Fruit fly (Drosophila melanogaster) whole organism, embryonic: ENCODE data around the gene CG9628.
A peak's percentile ranks its signal among the peaks of the same experiment; 100 is the strongest.

Experiments
- Atf6 ChIP-seq: fragments of 200-800 bp; sonication (Bioruptor generic); IDR thresholded peaks from 2 replicates; pipeline ENCODE4 v1.3.6; 2022; ENCODE audit warnings: missing biosample characterization, missing genetic modification characterization
- C15 ChIP-seq: fragments of 200-800 bp; sonication (Bioruptor generic); IDR thresholded peaks from 3 replicates; pipeline ENCODE4 v1.3.6; 2022; ENCODE audit warnings: missing biosample characterization, missing genetic modification characterization
- CG10274 ChIP-seq: fragments of 200-800 bp; sonication (Bioruptor generic); optimal IDR thresholded peaks from 3 replicates; lab custom pipeline; 2017; ENCODE audit warnings: missing biosample characterization, mild to moderate bottlenecking, missing genetic modification characterization
- CG10321 ChIP-seq: fragments of 200-800 bp; sonication (Bioruptor generic); IDR thresholded peaks from 2 replicates; pipeline ENCODE4 v1.3.6; 2022; ENCODE audit warnings: missing biosample characterization, missing genetic modification characterization
- CG10366 ChIP-seq: fragments of 200-800 bp; sonication (Bioruptor generic); IDR thresholded peaks from 2 replicates; pipeline ENCODE4 v1.3.6; 2022; ENCODE audit warnings: missing biosample characterization, missing genetic modification characterization
- CG11504 ChIP-seq: fragments of 200-800 bp; sonication (Bioruptor generic); optimal IDR thresholded peaks from 3 replicates; lab custom pipeline; 2019; ENCODE audit warnings: missing biosample characterization, mild to moderate bottlenecking, missing genetic modification characterization, moderate library complexity
- CG12236 ChIP-seq: fragments of 200-800 bp; sonication (Bioruptor generic); optimal IDR thresholded peaks from 2 replicates; lab custom pipeline; 2016; ENCODE audit warnings: missing biosample characterization, missing genetic modification characterization
- CG13287 ChIP-seq: fragments of 200-800 bp; sonication (Bioruptor generic); IDR thresholded peaks from 2 replicates; pipeline ENCODE4 v1.3.6; 2022; ENCODE audit warnings: missing biosample characterization, missing genetic modification characterization; ENCODE audit not compliant: partially characterized antibody
- CG13624 ChIP-seq: fragments of 200-800 bp; sonication (Bioruptor generic); optimal IDR thresholded peaks from 2 replicates; lab custom pipeline; 2016; ENCODE audit warnings: missing biosample characterization, missing genetic modification characterization
- CG14710 ChIP-seq: fragments of 200-800 bp; sonication (Bioruptor generic); optimal IDR thresholded peaks from 3 replicates; lab custom pipeline; 2019; ENCODE audit warnings: missing biosample characterization, mild to moderate bottlenecking, missing genetic modification characterization, moderate library complexity
- CG1529 ChIP-seq: fragments of 200-800 bp; sonication (Bioruptor generic); optimal IDR thresholded peaks from 3 replicates; lab custom pipeline; 2018; ENCODE audit warnings: missing biosample characterization, missing genetic modification characterization
- CG15514 ChIP-seq: fragments of 200-800 bp; sonication (Bioruptor generic); optimal IDR thresholded peaks from 3 replicates; lab custom pipeline; 2017; ENCODE audit warnings: missing biosample characterization, missing genetic modification characterization, mild to moderate bottlenecking, moderate library complexity, missing genetic modification reagents
- CG16863 ChIP-seq: fragments of 200-800 bp; sonication (Bioruptor generic); optimal IDR thresholded peaks from 3 replicates; lab custom pipeline; 2016; ENCODE audit warnings: missing biosample characterization, missing genetic modification characterization
- CG1832 ChIP-seq: fragments of 200-800 bp; sonication (Bioruptor generic); optimal IDR thresholded peaks from 2 replicates; lab custom pipeline; 2017; ENCODE audit warnings: missing biosample characterization, mild to moderate bottlenecking, missing genetic modification characterization, inconsistent platforms
- CG2202 ChIP-seq: fragments of 200-800 bp; sonication (Bioruptor generic); optimal IDR thresholded peaks from 2 replicates; lab custom pipeline; 2018; ENCODE audit warnings: missing biosample characterization, mild to moderate bottlenecking, missing genetic modification characterization
- CG31224 ChIP-seq: fragments of 200-800 bp; sonication (Bioruptor generic); IDR thresholded peaks from 2 replicates; pipeline ENCODE4 v1.3.6; 2022; ENCODE audit warnings: missing biosample characterization, missing genetic modification characterization
- CoRest ChIP-seq: fragments of 200-800 bp; sonication (Bioruptor generic); optimal IDR thresholded peaks from 3 replicates; lab custom pipeline; 2018; ENCODE audit warnings: missing biosample characterization, mild to moderate bottlenecking, missing genetic modification characterization, moderate library complexity
- Deaf1 ChIP-seq: fragments of 200-800 bp; optimal IDR thresholded peaks from 3 replicates; lab custom pipeline; 2019; ENCODE audit warnings: missing biosample characterization, mild to moderate bottlenecking, missing genetic modification characterization, moderate library complexity
- Dek ChIP-seq: fragments of 200-800 bp; sonication (Bioruptor generic); optimal IDR thresholded peaks from 3 replicates; lab custom pipeline; 2019; ENCODE audit warnings: missing biosample characterization, mild to moderate bottlenecking, missing genetic modification characterization, moderate library complexity
- Ets97D ChIP-seq: fragments of 200-800 bp; sonication (Bioruptor generic); optimal IDR thresholded peaks from 3 replicates; lab custom pipeline; 2016; ENCODE audit warnings: missing biosample characterization, missing genetic modification characterization
- Jarid2 ChIP-seq: fragments of 200-800 bp; sonication (Bioruptor generic); optimal IDR thresholded peaks from 3 replicates; lab custom pipeline; 2017; ENCODE audit warnings: mild to moderate bottlenecking, missing biosample characterization, missing genetic modification reagents, missing genetic modification characterization
- Nf-YB ChIP-seq: fragments of 200-800 bp; sonication (Bioruptor generic); optimal IDR thresholded peaks from 3 replicates; lab custom pipeline; 2019; ENCODE audit warnings: missing biosample characterization, mild to moderate bottlenecking, missing genetic modification characterization, moderate library complexity
- Nf-YC ChIP-seq: fragments of 200-800 bp; optimal IDR thresholded peaks from 3 replicates; lab custom pipeline; 2019; ENCODE audit warnings: missing biosample characterization, mild to moderate bottlenecking, missing genetic modification characterization, moderate library complexity
- Stat92E ChIP-seq, 3 experiments: fragments of >200 bp in 2 of 3; fragments of 200-800 bp in 1 of 3; sonication (Bioruptor generic) in 1 of 3; optimal IDR thresholded peaks; 2 replicates each; lab custom pipeline; 2017 to 2019; ENCODE audit warnings: missing biosample characterization in 3 of 3, missing genetic modification characterization in 3 of 3, mild to moderate bottlenecking in 1 of 3, moderate library complexity in 1 of 3
- Taf1 ChIP-seq: fragments of 200-800 bp; sonication (Bioruptor generic); IDR thresholded peaks from 2 replicates; pipeline ENCODE4 v1.3.6; 2022; ENCODE audit warnings: missing biosample characterization, missing genetic modification characterization
- abd-A ChIP-seq: fragments of 200-800 bp; sonication (Bioruptor generic); optimal IDR thresholded peaks from 3 replicates; lab custom pipeline; 2019; ENCODE audit warnings: missing biosample characterization, mild to moderate bottlenecking, missing genetic modification characterization, moderate library complexity
- bbx ChIP-seq: fragments of 200-800 bp; sonication (Bioruptor generic); IDR thresholded peaks from 2 replicates; pipeline ENCODE4 v1.3.6; 2022; ENCODE audit warnings: missing biosample characterization, missing genetic modification characterization; ENCODE audit not compliant: partially characterized antibody
- caup ChIP-seq: fragments of 200-800 bp; sonication (Bioruptor generic); optimal IDR thresholded peaks from 3 replicates; lab custom pipeline; 2017; ENCODE audit warnings: missing biosample characterization, mild to moderate bottlenecking, missing genetic modification characterization, moderate library complexity; ENCODE audit not compliant: severe bottlenecking
- ems ChIP-seq: fragments of 200-800 bp; sonication (Bioruptor generic); optimal IDR thresholded peaks from 3 replicates; lab custom pipeline; 2016; ENCODE audit warnings: missing biosample characterization, missing genetic modification characterization
- ewg ChIP-seq: fragments of 200-800 bp; sonication (Bioruptor generic); optimal IDR thresholded peaks from 3 replicates; lab custom pipeline; 2017; ENCODE audit warnings: mild to moderate bottlenecking, missing biosample characterization, missing genetic modification reagents, missing genetic modification characterization
- kni ChIP-seq: fragments of 200-800 bp; sonication (Bioruptor generic); optimal IDR thresholded peaks from 3 replicates; lab custom pipeline; 2017; ENCODE audit warnings: mild to moderate bottlenecking, missing biosample characterization, missing genetic modification reagents, missing genetic modification characterization
- knrl ChIP-seq: fragments of 200-800 bp; sonication (Bioruptor generic); IDR thresholded peaks from 3 replicates; pipeline ENCODE4 v1.3.6; 2022; ENCODE audit warnings: missing biosample characterization, missing genetic modification characterization; ENCODE audit not compliant: partially characterized antibody
- lmd ChIP-seq: fragments of 200-800 bp; sonication (Bioruptor generic); IDR thresholded peaks from 2 replicates; pipeline ENCODE4 v1.3.6; 2022; ENCODE audit warnings: missing biosample characterization, missing genetic modification characterization
- nerfin-1 ChIP-seq: fragments of 200-800 bp; sonication (Bioruptor generic); optimal IDR thresholded peaks from 3 replicates; lab custom pipeline; 2019; ENCODE audit warnings: missing biosample characterization, mild to moderate bottlenecking, missing genetic modification characterization, moderate library complexity
- onecut ChIP-seq: fragments of 200-800 bp; sonication (Bioruptor generic); IDR thresholded peaks from 2 replicates; pipeline ENCODE4 v1.3.6; 2022; ENCODE audit warnings: missing biosample characterization, missing genetic modification characterization
- pfk ChIP-seq: fragments of 200-800 bp; sonication (Bioruptor generic); optimal IDR thresholded peaks from 2 replicates; lab custom pipeline; 2018; ENCODE audit warnings: missing biosample characterization, mild to moderate bottlenecking, missing genetic modification characterization, moderate library complexity
- ranshi ChIP-seq: fragments of 200-800 bp; sonication (Bioruptor generic); IDR thresholded peaks from 2 replicates; pipeline ENCODE4 v1.3.6; 2022; ENCODE audit warnings: missing biosample characterization, missing genetic modification characterization
- sens ChIP-seq: fragments of 200-800 bp; sonication (Bioruptor generic); peaks from one replicate; lab custom pipeline; 2016; ENCODE audit warnings: missing biosample characterization, missing genetic modification characterization
- seq ChIP-seq: fragments of 200-800 bp; sonication (Bioruptor generic); IDR thresholded peaks from 2 replicates; pipeline ENCODE4 v1.3.6; 2022; ENCODE audit warnings: missing biosample characterization, missing genetic modification characterization
- sug ChIP-seq: fragments of 200-800 bp; optimal IDR thresholded peaks from 2 replicates; lab custom pipeline; 2019; ENCODE audit warnings: missing biosample characterization, mild to moderate bottlenecking, missing genetic modification characterization, moderate library complexity
- twi ChIP-seq: fragments of 200-800 bp; optimal IDR thresholded peaks from 2 replicates; lab custom pipeline; 2019; ENCODE audit warnings: missing biosample characterization, mild to moderate bottlenecking, missing genetic modification characterization, moderate library complexity
- vvl ChIP-seq: fragments of 200-800 bp; sonication (Bioruptor generic); IDR thresholded peaks from 2 replicates; pipeline ENCODE4 v1.3.6; 2022; ENCODE audit warnings: missing biosample characterization, missing genetic modification characterization
- wdn ChIP-seq: fragments of 200-800 bp; sonication (Bioruptor generic); IDR thresholded peaks from 2 replicates; pipeline ENCODE4 v1.3.6; 2022; ENCODE audit warnings: missing biosample characterization, missing genetic modification characterization
- z ChIP-seq: fragments of 200-800 bp; sonication (Bioruptor generic); IDR thresholded peaks from 3 replicates; pipeline ENCODE4 v1.3.6; 2022; ENCODE audit warnings: missing biosample characterization, missing genetic modification characterization

The CG9628 gene

DNA sequence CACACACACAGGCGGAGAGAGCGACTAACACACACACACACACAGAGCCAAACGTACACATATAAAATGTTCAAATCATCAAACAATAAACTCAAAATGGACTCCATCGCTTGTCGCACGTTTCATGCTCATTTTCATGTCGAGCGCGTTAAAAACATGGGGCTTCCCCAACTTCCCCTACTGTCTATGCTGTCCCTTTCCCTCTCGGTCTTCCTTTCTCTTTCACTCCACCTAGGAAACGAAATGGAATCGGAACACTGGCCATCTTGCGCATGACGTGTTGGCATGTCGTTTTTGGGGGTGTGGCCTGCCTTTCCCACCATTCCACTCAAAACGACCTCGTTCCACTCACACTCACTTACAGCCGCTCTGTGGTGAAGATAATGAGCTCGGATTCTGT is 43.7 kb upstream of the CG9628 start (continued):
- no peak for TF ChIP-seq CG16863
- no peak for TF ChIP-seq CG2202 (tag; lab: Kevin White, UChicago)
- peak; percentile 29 for TF ChIP-seq twi (tag; lab: Kevin White, UChicago)
- no peak for TF ChIP-seq CG14710 (tag; lab: Kevin White, UChicago)
- peak; percentile 75 for TF ChIP-seq Jarid2 (GFP tag; lab: Kevin White, UChicago)
- no peak for TF ChIP-seq CG10366 (GFP tag; lab: Robert Waterston, UW)

DNA sequence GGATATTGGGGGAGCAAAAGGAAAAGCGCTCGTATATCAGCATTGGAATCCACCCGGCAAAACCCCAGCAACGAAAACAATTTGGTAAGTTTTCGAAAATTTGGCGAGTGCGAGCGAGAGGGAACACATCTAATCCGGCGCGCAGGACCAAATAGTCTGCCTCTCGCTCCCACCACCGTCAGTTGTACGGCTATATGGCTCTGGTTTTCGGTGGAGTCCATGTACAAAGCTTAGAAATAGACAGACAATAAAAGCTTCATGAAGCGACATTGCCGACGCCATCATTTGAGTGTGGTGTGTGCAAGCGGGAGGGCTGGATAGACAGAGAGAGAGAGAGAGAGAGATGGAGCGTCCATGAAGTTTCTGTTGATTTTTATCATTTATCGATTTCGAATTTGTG is 42.3 kb upstream of the CG9628 start:
- no peak for TF ChIP-seq CG10274 (GFP tag; lab: Kevin White, UChicago)
- no peak for TF ChIP-seq Deaf1 (tag; lab: Kevin White, UChicago)
- no peak for TF ChIP-seq CG11504 (tag; lab: Kevin White, UChicago)
- no peak for TF ChIP-seq lmd (GFP tag; lab: Robert Waterston, UW)
- TF ChIP-seq z (GFP tag; lab: Robert Waterston, UW), result peak; percentile 73; the same call in 2 of the 3 replicates
- peak; percentile 63 for TF ChIP-seq CG1832 (GFP tag; lab: Kevin White, UChicago)
- TF ChIP-seq sug, result no peak
- peak; percentile 69 for TF ChIP-seq CG10321 (GFP tag; lab: Robert Waterston, UW)
- TF ChIP-seq caup (GFP tag; lab: Kevin White, UChicago), result no peak
- TF ChIP-seq knrl (GFP tag; lab: Robert Waterston, UW), result no peak
- TF ChIP-seq Nf-YB (GFP tag; lab: Kevin White, UChicago), result peak; percentile 65
- TF ChIP-seq seq, result 0 out of 2 replicates have a peak, but pooled peaks have one; percentile 35
- no peak for TF ChIP-seq Stat92E (GFP tag; optimal IDR thresholded peaks at IDR 0.05; lab: Kevin White, UChicago)
- no peak for TF ChIP-seq CG31224 (GFP tag; lab: Robert Waterston, UW)
- peak; percentile 92 for TF ChIP-seq ewg (GFP tag; lab: Kevin White, UChicago)
- TF ChIP-seq bbx (GFP tag; lab: Robert Waterston, UW), result peak; percentile 38; the same call in 1 of the 2 replicates
- no peak for TF ChIP-seq Taf1 (GFP tag; lab: Robert Waterston, UW)
- no peak for TF ChIP-seq sens (GFP tag; lab: Kevin White, UChicago)
- TF ChIP-seq CG13624 (GFP tag; lab: Kevin White, UChicago), result no peak
- no peak for TF ChIP-seq kni
- TF ChIP-seq CG13287 (GFP tag; lab: Robert Waterston, UW), result no peak
- no peak for TF ChIP-seq wdn (GFP tag; lab: Robert Waterston, UW)
- no peak for TF ChIP-seq vvl (GFP tag; lab: Robert Waterston, UW)
- no peak for TF ChIP-seq Atf6
- TF ChIP-seq onecut, result peak; percentile 74
- peak; percentile 91 for TF ChIP-seq abd-A (tag; lab: Kevin White, UChicago)
- no peak for TF ChIP-seq CG12236 (GFP tag; lab: Kevin White, UChicago)
- TF ChIP-seq nerfin-1 (tag; lab: Kevin White, UChicago), result peak; percentile 47
- peak; percentile 43 for TF ChIP-seq pfk (GFP tag; lab: Kevin White, UChicago)
- TF ChIP-seq Nf-YC (tag; lab: Kevin White, UChicago), result peak; percentile 90
- TF ChIP-seq CG2202 (tag; lab: Kevin White, UChicago), result no peak
- TF ChIP-seq Ets97D (GFP tag; lab: Kevin White, UChicago), result no peak
- TF ChIP-seq CoRest (tag; lab: Kevin White, UChicago), result no peak
- TF ChIP-seq ems (GFP tag; lab: Kevin White, UChicago), result no peak
- no peak for TF ChIP-seq CG1529 (GFP tag; lab: Kevin White, UChicago)
- no peak for TF ChIP-seq C15 (GFP tag; lab: Robert Waterston, UW)
- no peak for TF ChIP-seq CG15514 (GFP tag; lab: Kevin White, UChicago)
- TF ChIP-seq ranshi (GFP tag; lab: Robert Waterston, UW), result no peak
- TF ChIP-seq Dek (tag; lab: Kevin White, UChicago), result no peak
